Fruit fly (Drosophila melanogaster) whole organism, pupa: ENCODE data around the gene CG4653.

ENCODE experiments used
- CG10348 ChIP-seq: fragments of 200-800 bp; sonication (Bioruptor generic); IDR thresholded peaks from 2 replicates; pipeline ENCODE4 v1.3.6; 2022; ENCODE audit warnings: missing biosample characterization, missing genetic modification characterization
- CG12605 ChIP-seq: fragments of 200-800 bp; sonication (Bioruptor generic); IDR thresholded peaks from 2 replicates; pipeline ENCODE4 v1.3.6; 2022; ENCODE audit warnings: missing biosample characterization, missing genetic modification characterization
- CG13204 ChIP-seq: fragments of 200-800 bp; sonication (Bioruptor generic); optimal IDR thresholded peaks from 2 replicates; lab custom pipeline; 2018; ENCODE audit warnings: missing biosample characterization, mild to moderate bottlenecking, missing genetic modification characterization, moderate library complexity
- CG14655 ChIP-seq: fragments of 200-800 bp; sonication (Bioruptor generic); optimal IDR thresholded peaks from 3 replicates; lab custom pipeline; 2017; ENCODE audit warnings: mild to moderate bottlenecking, missing biosample characterization, missing genetic modification reagents, missing genetic modification characterization
- CG15710 ChIP-seq: fragments of 200-800 bp; sonication (Bioruptor generic); optimal IDR thresholded peaks from 2 replicates; lab custom pipeline; 2018; ENCODE audit warnings: missing biosample characterization, mild to moderate bottlenecking, missing genetic modification characterization, moderate library complexity
- CG17806 ChIP-seq: fragments of 200-800 bp; sonication (Bioruptor generic); optimal IDR thresholded peaks from 2 replicates; lab custom pipeline; 2018; ENCODE audit warnings: missing biosample characterization, mild to moderate bottlenecking, missing genetic modification characterization, moderate library complexity
- CG32121 ChIP-seq: fragments of 200-800 bp; sonication (Bioruptor generic); IDR thresholded peaks from 2 replicates; pipeline ENCODE4 v1.3.6; 2022; ENCODE audit warnings: missing biosample characterization, missing genetic modification characterization
- CG34367 ChIP-seq: fragments of 200-800 bp; sonication (Bioruptor generic); optimal IDR thresholded peaks from 2 replicates; lab custom pipeline; 2018; ENCODE audit warnings: missing biosample characterization, mild to moderate bottlenecking, missing genetic modification characterization
- CG4496 ChIP-seq: fragments of 200-800 bp; sonication (Bioruptor generic); IDR thresholded peaks from 3 replicates; pipeline ENCODE4 v1.3.6; 2022; ENCODE audit warnings: missing biosample characterization, missing genetic modification characterization
- CG8159 ChIP-seq: fragments of 200-800 bp; sonication (Bioruptor generic); optimal IDR thresholded peaks from 3 replicates; lab custom pipeline; 2018; ENCODE audit warnings: missing biosample characterization, mild to moderate bottlenecking, missing genetic modification characterization, moderate library complexity
- CG8301 ChIP-seq: fragments of 200-800 bp; sonication (Bioruptor generic); optimal IDR thresholded peaks from 2 replicates; lab custom pipeline; 2018; ENCODE audit warnings: missing biosample characterization, mild to moderate bottlenecking, missing genetic modification characterization
- CG9948 ChIP-seq: fragments of 200-800 bp; sonication (Bioruptor generic); optimal IDR thresholded peaks from 2 replicates; lab custom pipeline; 2018; ENCODE audit warnings: missing biosample characterization, mild to moderate bottlenecking, missing genetic modification characterization, moderate library complexity
- D1 ChIP-seq: fragments of 200-800 bp; sonication (Bioruptor generic); optimal IDR thresholded peaks from 2 replicates; lab custom pipeline; 2018; ENCODE audit warnings: missing biosample characterization, mild to moderate bottlenecking, missing genetic modification characterization, moderate library complexity
- EcR ChIP-seq: fragments of 200-800 bp; sonication (Bioruptor generic); optimal IDR thresholded peaks from 3 replicates; lab custom pipeline; 2019; ENCODE audit warnings: missing biosample characterization, missing genetic modification characterization, mild to moderate bottlenecking, moderate library complexity, missing genetic modification reagents
- Ets98B ChIP-seq: fragments of 200-800 bp; sonication (Bioruptor generic); IDR thresholded peaks from 2 replicates; pipeline ENCODE4 v1.3.6; 2022; ENCODE audit warnings: missing biosample characterization, missing genetic modification characterization
- Pif1A ChIP-seq: fragments of 200-800 bp; sonication (Bioruptor generic); optimal IDR thresholded peaks from 3 replicates; lab custom pipeline; 2016; ENCODE audit warnings: missing biosample characterization, missing genetic modification characterization
- Pif1B ChIP-seq: fragments of 200-800 bp; sonication (Bioruptor generic); optimal IDR thresholded peaks from 3 replicates; lab custom pipeline; 2016; ENCODE audit warnings: missing biosample characterization, missing genetic modification characterization
- Snoo ChIP-seq: fragments of 200-800 bp; sonication (Bioruptor generic); optimal IDR thresholded peaks from 3 replicates; lab custom pipeline; 2017; ENCODE audit warnings: missing biosample characterization, mild to moderate bottlenecking, missing genetic modification characterization, inconsistent platforms
- fd96Ca ChIP-seq: fragments of 200-800 bp; sonication (Bioruptor generic); IDR thresholded peaks from 3 replicates; pipeline ENCODE4 v1.3.6; 2022; ENCODE audit warnings: missing biosample characterization, missing genetic modification characterization
- gl ChIP-seq: fragments of 200-800 bp; sonication (Bioruptor generic); optimal IDR thresholded peaks from 2 replicates; lab custom pipeline; 2018; ENCODE audit warnings: missing biosample characterization, mild to moderate bottlenecking, missing genetic modification characterization
- rn ChIP-seq: fragments of 200-800 bp; sonication (Bioruptor generic); IDR thresholded peaks from 2 replicates; pipeline ENCODE4 v1.3.6; 2022; ENCODE audit warnings: missing biosample characterization, missing genetic modification characterization

The CG4653 gene

dm6 chrX:16701941-16702340 is 1.9 kb upstream of the CG4653 start, which contains the start of gene sphe:
TSS of gene sphe (minus strand) at chrX:16701972.
- TF ChIP-seq CG9948 (tag; lab: Kevin White, UChicago) (no peak), CG13204 (GFP tag; lab: Kevin White, UChicago) (no peak), Snoo (tag; lab: Kevin White, UChicago) (no peak), CG34367 (tag; lab: Kevin White, UChicago) (no peak), Ets98B (GFP tag; lab: Robert Waterston, UW) (no peak), CG15710 (no peak)

- TF ChIP-seq CG17806 (tag; lab: Kevin White, UChicago) (no peak), D1 (tag; lab: Kevin White, UChicago) (no peak), CG14655 (no peak), CG9948 (tag; lab: Kevin White, UChicago) (no peak), EcR (no peak), CG34367 (tag; lab: Kevin White, UChicago) (no peak), Snoo (tag; lab: Kevin White, UChicago) (no peak), CG12605 (GFP tag; lab: Robert Waterston, UW) (no peak), CG13204 (GFP tag; lab: Kevin White, UChicago) (no peak)
These were observed 2.9 kb downstream of the CG4653 start, which contains the start of gene CG9672 for dm6 chrX:16706774-16707173. TSS of gene CG9672 (minus strand) at chrX:16706874.

DNA sequence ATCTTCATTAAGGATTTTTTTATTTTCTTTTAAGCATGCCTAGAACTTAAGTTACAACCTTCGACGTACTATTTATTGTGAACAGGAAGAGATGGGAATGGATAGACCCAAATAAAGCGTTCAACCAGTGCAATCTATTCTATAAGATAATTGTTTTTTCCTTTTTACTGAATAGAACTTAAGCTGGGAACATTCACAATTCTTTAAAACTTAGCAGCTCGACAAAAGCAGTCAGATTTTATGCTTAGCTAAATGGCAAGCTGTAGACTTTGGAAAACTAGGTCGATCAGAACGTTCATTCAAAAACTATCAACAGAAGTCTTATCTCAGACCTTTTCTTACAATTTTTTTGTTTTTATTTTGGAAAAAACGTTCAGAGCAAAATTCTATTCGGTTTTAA is 7.1 kb downstream of the CG4653 start, which contains the start of gene CG13008:
Gene CG13008 (plus strand): TSS at position 301 of the 400 bp plus-strand sequence.
- TF ChIP-seq CG32121 (no peak), Pif1A (GFP tag; lab: Kevin White, UChicago) (no peak), CG34367 (tag; lab: Kevin White, UChicago) (no peak), CG14655 (no peak), Snoo (tag; lab: Kevin White, UChicago) (no peak), CG8159 (tag; lab: Kevin White, UChicago) (no peak), CG15710 (no peak), Ets98B (GFP tag; lab: Robert Waterston, UW) (no peak), EcR (no peak), CG12605 (GFP tag; lab: Robert Waterston, UW) (no peak), Pif1B (GFP tag; lab: Kevin White, UChicago) (no peak), CG13204 (GFP tag; lab: Kevin White, UChicago) (no peak), gl (tag; lab: Kevin White, UChicago) (no peak), CG8301 (tag; lab: Kevin White, UChicago) (no peak), CG4496 (GFP tag; lab: Robert Waterston, UW) (no peak), CG9948 (tag; lab: Kevin White, UChicago) (no peak), fd96Ca (no peak), rn (no peak), D1 (tag; lab: Kevin White, UChicago) (no peak)
- TF ChIP-seq, all 21 proteins: peak for 0

- TF ChIP-seq CG34367 (tag; lab: Kevin White, UChicago) (no peak), Pif1B (GFP tag; lab: Kevin White, UChicago) (no peak), CG9948 (tag; lab: Kevin White, UChicago) (no peak), Pif1A (GFP tag; lab: Kevin White, UChicago) (no peak), CG4496 (GFP tag; lab: Robert Waterston, UW) (no peak), gl (tag; lab: Kevin White, UChicago) (no peak), EcR (no peak), CG12605 (GFP tag; lab: Robert Waterston, UW) (no peak), CG14655 (no peak)
These were observed 12.8 kb downstream of the CG4653 start for dm6 chrX:16716649-16717048.

DNA sequence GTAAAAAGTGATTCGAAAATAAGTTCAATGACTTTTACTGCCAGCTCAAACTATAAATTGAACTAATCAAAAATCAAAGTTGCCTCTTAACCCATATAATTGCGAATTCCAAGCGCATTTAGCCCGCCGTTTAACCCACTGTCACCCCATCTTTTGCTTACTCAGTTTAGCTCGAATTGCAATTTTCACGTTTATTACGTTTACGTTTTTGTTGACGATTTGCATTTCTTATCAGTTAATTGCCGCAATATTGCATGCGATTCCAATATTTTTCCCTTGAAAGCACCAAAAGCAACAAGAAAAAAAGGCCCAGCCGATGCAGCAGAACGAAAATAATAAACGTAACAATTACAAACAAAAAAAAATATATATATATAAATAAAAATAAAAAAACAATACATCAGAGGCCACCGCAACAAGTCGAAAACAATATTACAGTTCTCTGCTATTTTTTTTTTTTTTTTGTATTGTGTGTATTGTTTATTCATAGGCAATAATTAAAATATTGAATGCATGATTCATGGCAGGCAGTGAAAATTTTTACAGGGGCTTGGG is 14.4 kb downstream of the CG4653 start:
- TF ChIP-seq CG4496 (GFP tag; lab: Robert Waterston, UW) = no peak
- TF ChIP-seq Pif1B (GFP tag; lab: Kevin White, UChicago) = no peak
- TF ChIP-seq CG34367 (tag; lab: Kevin White, UChicago) = no peak
- TF ChIP-seq CG17806 (tag; lab: Kevin White, UChicago) = no peak
- no peak for TF ChIP-seq fd96Ca
- no peak for TF ChIP-seq CG8301 (tag; lab: Kevin White, UChicago)
- no peak for TF ChIP-seq CG8159 (tag; lab: Kevin White, UChicago)
- TF ChIP-seq Ets98B (GFP tag; lab: Robert Waterston, UW) = no peak
- no peak for TF ChIP-seq CG13204 (GFP tag; lab: Kevin White, UChicago)

dm6 chrX:16721168-16721567 is 17.3 kb downstream of the CG4653 start, which contains the start of the genes CG32572 and CG34325:
TSS of gene CG32572 (plus strand) at chrX:16721183.
TSS of gene CG34325 (minus strand) at chrX:16721411.
- TF ChIP-seq fd96Ca (no peak), CG10348 (GFP tag; lab: Robert Waterston, UW) (no peak), CG15710 (no peak), D1 (tag; lab: Kevin White, UChicago) (no peak), CG13204 (GFP tag; lab: Kevin White, UChicago) (no peak), CG4496 (GFP tag; lab: Robert Waterston, UW) (no peak), EcR (no peak), CG32121 (no peak), CG14655 (no peak), gl (tag; lab: Kevin White, UChicago) (no peak), CG34367 (tag; lab: Kevin White, UChicago) (no peak)
